Fruit fly (Drosophila melanogaster) whole organism, adult: ENCODE measurements around the gene Nmdmc.

Experiments
- CG1620 ChIP-seq: fragments of 200-800 bp; sonication (Bioruptor generic); optimal IDR thresholded peaks from 2 replicates; lab custom pipeline; 2016; ENCODE audit warnings: missing biosample characterization, missing genetic modification characterization
- CG5204 ChIP-seq: fragments of 200-800 bp; sonication (Bioruptor generic); optimal IDR thresholded peaks from 2 replicates; lab custom pipeline; 2016; ENCODE audit warnings: missing biosample characterization, missing genetic modification characterization
- Hr96 ChIP-seq: fragments of 200-800 bp; sonication (Bioruptor generic); optimal IDR thresholded peaks from 2 replicates; lab custom pipeline; 2016; ENCODE audit warnings: missing biosample characterization, missing genetic modification characterization
- cnc ChIP-seq, 2 experiments: fragments of >200 bp; optimal IDR thresholded peaks; 2 replicates each; lab custom pipeline; 2017
- toe ChIP-seq: fragments of 200-800 bp; sonication (Bioruptor generic); optimal IDR thresholded peaks from 2 replicates; lab custom pipeline; 2016; ENCODE audit warnings: missing biosample characterization, missing genetic modification characterization

dm6 chr3R:8997397-8997796 lies 53.0 kb downstream of the Nmdmc start, which contains the start of gene CG11977:
- no peak for TF ChIP-seq cnc (optimal IDR thresholded peaks at IDR 0.05; lab: Kevin White, UChicago)
- TF ChIP-seq toe (GFP tag; lab: Kevin White, UChicago): no peak
- TF ChIP-seq Hr96 (GFP tag; lab: Kevin White, UChicago): no peak
- TF ChIP-seq CG1620: no peak
- TF ChIP-seq CG5204 (GFP tag; lab: Kevin White, UChicago): no peak
